Worm (Caenorhabditis elegans): ENCODE data around the gene ZK596.2.

The ZK596.2 gene

DNA sequence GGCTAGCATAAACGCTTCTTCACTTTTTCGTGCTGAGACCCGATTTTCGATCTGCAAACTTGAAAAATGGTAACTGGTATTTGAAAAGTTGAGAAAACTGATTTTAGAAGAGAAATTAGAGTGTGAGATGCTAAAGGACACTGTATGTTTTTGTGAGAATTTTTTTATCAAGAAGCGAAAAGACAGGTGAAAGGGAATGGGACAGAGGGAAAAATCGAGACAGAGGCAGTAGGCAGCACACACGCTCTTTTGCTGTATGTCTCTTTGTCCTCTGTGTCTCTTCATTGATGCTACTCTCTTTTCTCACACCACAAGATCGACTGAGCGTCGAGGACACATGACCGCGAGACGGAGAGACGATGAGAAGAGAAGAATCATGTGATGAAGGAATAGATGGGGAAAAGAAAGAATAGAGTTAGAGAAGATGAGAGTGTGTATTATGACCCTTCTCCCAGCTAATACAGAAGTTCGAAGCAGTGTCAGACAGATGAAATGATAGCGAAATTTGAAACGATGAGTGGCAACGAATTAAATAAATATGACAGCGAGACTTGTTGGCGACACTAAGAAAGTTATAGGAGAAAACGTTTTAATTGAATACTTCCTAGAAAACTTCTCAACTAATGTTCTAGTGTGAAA, 26.9 kb upstream of the ZK596.2 start, which contains the start of gene lgg-2 (continued):
- no peak for TF ChIP-seq sdz-12 (GFP tag; optimal IDR thresholded peaks at IDR 0.05)
- TF ChIP-seq F49E8.2 (tag; optimal IDR thresholded peaks at IDR 0.05; ENCODE audit: borderline replicate concordance), result no peak
- peak; percentile 97 for TF ChIP-seq dmd-6 (GFP tag; IDR thresholded peaks at IDR 0.05)
- TF ChIP-seq nhr-11 (tag; optimal IDR thresholded peaks at IDR 0.05), result peak; percentile 97
- TF ChIP-seq gei-8 (GFP tag; optimal IDR thresholded peaks at IDR 0.05), result peak; percentile 75
- no peak for TF ChIP-seq daf-8 (GFP tag; IDR thresholded peaks at IDR 0.05)
- TF ChIP-seq ceh-82 (tag; optimal IDR thresholded peaks at IDR 0.05), result no peak
- TF ChIP-seq nhr-77 (tag; optimal IDR thresholded peaks at IDR 0.05), result peak; percentile 88
- TF ChIP-seq D1046.2 (GFP tag; IDR thresholded peaks at IDR 0.05), result no peak
- no peak for TF ChIP-seq snpc-4 (tag; optimal IDR thresholded peaks at IDR 0.05)
- TF ChIP-seq R02D3.7 (tag; optimal IDR thresholded peaks at IDR 0.05), result no peak
- peak; percentile 78 for TF ChIP-seq pha-4 (GFP tag; IDR thresholded peaks at IDR 0.05)
- TF ChIP-seq pha-4 (tag; optimal IDR thresholded peaks at IDR 0.05), result peak; percentile 98
- TF ChIP-seq ceh-20 (GFP tag; IDR thresholded peaks at IDR 0.05), result peak; percentile 87
- TF ChIP-seq zfp-3 (GFP tag; conservative IDR thresholded peaks at IDR 0.05), result peak; percentile 89
- peak; percentile 97 for TF ChIP-seq nhr-6 (tag; optimal IDR thresholded peaks at IDR 0.05)
- peak; percentile 4 for TF ChIP-seq ceh-32 (tag; optimal IDR thresholded peaks at IDR 0.05; ENCODE audit: poor library complexity)
- peak; percentile 87 for TF ChIP-seq ctbp-1 (GFP tag; IDR thresholded peaks at IDR 0.05)
- TF ChIP-seq nhr-111 (GFP tag; optimal IDR thresholded peaks at IDR 0.05), result no peak
- TF ChIP-seq lin-1 (GFP tag; IDR thresholded peaks at IDR 0.05), result peak; percentile 91
- no peak for TF ChIP-seq egl-27 (tag; optimal IDR thresholded peaks at IDR 0.05)
- peak; percentile 93 for TF ChIP-seq mdt-29 (GFP tag; IDR thresholded peaks at IDR 0.05)
- TF ChIP-seq snpc-1.2 (GFP tag; IDR thresholded peaks at IDR 0.05), result no peak
- TF ChIP-seq daf-12 (tag; optimal IDR thresholded peaks at IDR 0.05), result no peak
- TF ChIP-seq F10B5.3 (tag; optimal IDR thresholded peaks at IDR 0.05), result peak; percentile 6
- peak; percentile 12 for TF ChIP-seq Y5F2A.4 (GFP tag; optimal IDR thresholded peaks at IDR 0.05)
- TF ChIP-seq lim-7 (GFP tag; IDR thresholded peaks at IDR 0.05), result no peak
- peak; percentile 86 for TF ChIP-seq mes-2 (tag; optimal IDR thresholded peaks at IDR 0.05; ENCODE audit: poor library complexity, severe bottlenecking)
- TF ChIP-seq hmg-1.1 (GFP tag; IDR thresholded peaks at IDR 0.05), result peak; percentile 87
- TF ChIP-seq daf-16 (GFP tag; optimal IDR thresholded peaks at IDR 0.05), result peak; percentile 63 to 70
- peak; percentile 93 for TF ChIP-seq daf-16 (tag; optimal IDR thresholded peaks at IDR 0.05)
- no peak for TF ChIP-seq lir-3 (tag; optimal IDR thresholded peaks at IDR 0.05)
- peak; percentile 1 for TF ChIP-seq lin-39 (tag; optimal IDR thresholded peaks at IDR 0.05)
- TF ChIP-seq dmd-8 (GFP tag; IDR thresholded peaks at IDR 0.05), result no peak
- TF ChIP-seq vab-7 (GFP tag; IDR thresholded peaks at IDR 0.05), result no peak
- TF ChIP-seq zag-1 (tag; optimal IDR thresholded peaks at IDR 0.05), result peak; percentile 26
- TF ChIP-seq dmd-9 (GFP tag; IDR thresholded peaks at IDR 0.05), result no peak
- peak; percentile 82 for TF ChIP-seq spr-1 (tag; optimal IDR thresholded peaks at IDR 0.05)
- no peak for TF ChIP-seq skn-1 (tag; optimal IDR thresholded peaks at IDR 0.05)
- TF ChIP-seq nhr-76 (tag; optimal IDR thresholded peaks at IDR 0.05), result peak; percentile 22
- peak; percentile 92 for TF ChIP-seq nhr-102 (tag; optimal IDR thresholded peaks at IDR 0.05)
- TF ChIP-seq pqm-1 (tag; optimal IDR thresholded peaks at IDR 0.05), result peak; percentile 74
- TF ChIP-seq F26F4.8 (GFP tag; conservative IDR thresholded peaks at IDR 0.05), result no peak
- TF ChIP-seq cey-2 (tag; optimal IDR thresholded peaks at IDR 0.05; ENCODE audit: borderline replicate concordance, insufficient read depth), result peak; percentile 63
- TF ChIP-seq aha-1 (tag), result peak; percentile 100
- TF ChIP-seq nhr-25 (tag; optimal IDR thresholded peaks at IDR 0.05; ENCODE audit: borderline replicate concordance, insufficient read depth), result peak; percentile 86
- 0 out of 2 replicates have a peak, but pooled peaks have one; percentile 55 for TF ChIP-seq php-3 (GFP tag; IDR thresholded peaks at IDR 0.05)
- TF ChIP-seq madf-9 (GFP tag; conservative IDR thresholded peaks at IDR 0.05), result peak; percentile 25; the same call in 1 of the 2 replicates
- no peak for TF ChIP-seq zip-11 (GFP tag; IDR thresholded peaks at IDR 0.05)
- TF ChIP-seq egl-43 (GFP tag; IDR thresholded peaks at IDR 0.05), result peak; percentile 65; the same call in 1 of the 2 replicates
- no peak for TF ChIP-seq ZK337.2 (GFP tag; IDR thresholded peaks at IDR 0.05)

All from whole organism, L4 larva.